Fruit fly (Drosophila melanogaster) whole organism, embryonic: ENCODE data around the gene cana.
A peak's percentile ranks its signal among the peaks of the same experiment; 100 is the strongest.

Experiments
- B-H2 ChIP-seq: fragments of 200-800 bp; sonication (Bioruptor generic); optimal IDR thresholded peaks from 2 replicates; lab custom pipeline; 2018; ENCODE audit warnings: missing biosample characterization, mild to moderate bottlenecking, missing genetic modification characterization
- Bteb2 ChIP-seq: fragments of 200-800 bp; sonication (Bioruptor generic); optimal IDR thresholded peaks from 2 replicates; lab custom pipeline; 2016; ENCODE audit warnings: missing biosample characterization, missing genetic modification characterization
- CG10321 ChIP-seq: fragments of 200-800 bp; sonication (Bioruptor generic); IDR thresholded peaks from 2 replicates; pipeline ENCODE4 v1.3.6; 2022; ENCODE audit warnings: missing biosample characterization, missing genetic modification characterization
- CG1233 ChIP-seq: fragments of 200-800 bp; sonication (Bioruptor generic); optimal IDR thresholded peaks from 4 replicates; lab custom pipeline; 2018; ENCODE audit warnings: missing biosample characterization, mild to moderate bottlenecking, missing genetic modification characterization
- CG12391 ChIP-seq: fragments of 200-800 bp; sonication (Bioruptor generic); optimal IDR thresholded peaks from 3 replicates; lab custom pipeline; 2018; ENCODE audit warnings: missing biosample characterization, mild to moderate bottlenecking, missing genetic modification characterization, moderate library complexity
- CG13775 ChIP-seq: fragments of 200-800 bp; sonication (Bioruptor generic); optimal IDR thresholded peaks from 3 replicates; lab custom pipeline; 2017; ENCODE audit warnings: missing biosample characterization, mild to moderate bottlenecking, missing genetic modification characterization
- CG14667 ChIP-seq: fragments of 200-800 bp; sonication (Bioruptor generic); IDR thresholded peaks from 2 replicates; pipeline ENCODE4 v1.3.6; 2022; ENCODE audit warnings: missing biosample characterization, missing genetic modification characterization
- CG15011 ChIP-seq: fragments of 200-800 bp; sonication (Bioruptor generic); optimal IDR thresholded peaks from 3 replicates; lab custom pipeline; 2018; ENCODE audit warnings: missing biosample characterization, mild to moderate bottlenecking, missing genetic modification characterization
- CG17361 ChIP-seq: fragments of 200-800 bp; sonication (Bioruptor generic); IDR thresholded peaks from 3 replicates; pipeline ENCODE4 v1.3.6; 2022; ENCODE audit warnings: missing biosample characterization, missing genetic modification characterization
- CG17385 ChIP-seq: fragments of 200-800 bp; sonication (Bioruptor generic); optimal IDR thresholded peaks from 3 replicates; lab custom pipeline; 2018; ENCODE audit warnings: missing biosample characterization, mild to moderate bottlenecking, missing genetic modification characterization
- CG18599 ChIP-seq: fragments of 200-800 bp; sonication (Bioruptor generic); optimal IDR thresholded peaks from 3 replicates; lab custom pipeline; 2017; ENCODE audit warnings: missing biosample characterization, missing genetic modification characterization, mild to moderate bottlenecking, moderate library complexity, missing genetic modification reagents
- CG18619 ChIP-seq: fragments of 200-800 bp; sonication (Bioruptor generic); optimal IDR thresholded peaks from 3 replicates; lab custom pipeline; 2017; ENCODE audit warnings: missing biosample characterization, mild to moderate bottlenecking, missing genetic modification characterization
- CG2202 ChIP-seq: fragments of 200-800 bp; sonication (Bioruptor generic); optimal IDR thresholded peaks from 2 replicates; lab custom pipeline; 2018; ENCODE audit warnings: missing biosample characterization, mild to moderate bottlenecking, missing genetic modification characterization
- CG31365 ChIP-seq: fragments of 200-800 bp; sonication (Bioruptor generic); optimal IDR thresholded peaks from 2 replicates; lab custom pipeline; 2018; ENCODE audit warnings: missing biosample characterization, mild to moderate bottlenecking, missing genetic modification characterization
- CG3995 ChIP-seq: fragments of 200-800 bp; sonication (Bioruptor generic); optimal IDR thresholded peaks from 3 replicates; lab custom pipeline; 2016; ENCODE audit warnings: missing biosample characterization, missing genetic modification characterization
- CG43689 ChIP-seq: fragments of 200-800 bp; sonication (Bioruptor generic); IDR thresholded peaks from 2 replicates; pipeline ENCODE4 v1.3.6; 2022; ENCODE audit warnings: missing biosample characterization, missing genetic modification characterization
- CG4404 ChIP-seq: fragments of 200-800 bp; sonication (Bioruptor generic); IDR thresholded peaks from 2 replicates; pipeline ENCODE4 v1.3.6; 2022; ENCODE audit warnings: missing biosample characterization, missing genetic modification characterization
- CG8359 ChIP-seq: fragments of 200-800 bp; sonication (Bioruptor generic); optimal IDR thresholded peaks from 2 replicates; lab custom pipeline; 2017; ENCODE audit warnings: missing biosample characterization, mild to moderate bottlenecking, missing genetic modification characterization, borderline replicate concordance
- CG9817 ChIP-seq: fragments of 200-800 bp; sonication (Bioruptor generic); optimal IDR thresholded peaks from 2 replicates; lab custom pipeline; 2018; ENCODE audit warnings: missing biosample characterization, mild to moderate bottlenecking, missing genetic modification characterization, moderate library complexity
- CG9932 ChIP-seq: fragments of 200-800 bp; sonication (Bioruptor generic); IDR thresholded peaks from 2 replicates; pipeline ENCODE4 v1.3.6; 2022; ENCODE audit warnings: missing biosample characterization, missing genetic modification characterization
- Camta ChIP-seq: fragments of 200-800 bp; sonication (Bioruptor generic); optimal IDR thresholded peaks from 2 replicates; lab custom pipeline; 2016; ENCODE audit warnings: missing biosample characterization, missing genetic modification characterization
- Doc2 ChIP-seq: fragments of 200-800 bp; sonication (Bioruptor generic); IDR thresholded peaks from 2 replicates; pipeline ENCODE4 v1.3.6; 2022; ENCODE audit warnings: missing biosample characterization, missing genetic modification characterization
- Eip74EF ChIP-seq, 2 experiments: fragments of 200-800 bp in 1 of 2; fragments of >200 bp in 1 of 2; sonication (Bioruptor generic) in 1 of 2; optimal IDR thresholded peaks; 2 replicates each; lab custom pipeline; 2017 to 2019; ENCODE audit warnings: missing biosample characterization in 2 of 2, missing genetic modification characterization in 2 of 2, mild to moderate bottlenecking in 1 of 2, moderate library complexity in 1 of 2
- Gsc ChIP-seq: fragments of 200-800 bp; sonication (Bioruptor generic); IDR thresholded peaks from 2 replicates; pipeline ENCODE4 v1.3.6; 2022; ENCODE audit warnings: missing biosample characterization, missing genetic modification characterization
- Hey ChIP-seq: fragments of 200-800 bp; sonication (Bioruptor generic); optimal IDR thresholded peaks from 3 replicates; lab custom pipeline; 2018; ENCODE audit warnings: missing biosample characterization, mild to moderate bottlenecking, missing genetic modification characterization
- HmgZ ChIP-seq: fragments of 200-800 bp; sonication (Bioruptor generic); optimal IDR thresholded peaks from 2 replicates; lab custom pipeline; 2018; ENCODE audit warnings: missing biosample characterization, mild to moderate bottlenecking, missing genetic modification characterization
- Hr3 ChIP-seq: fragments of 200-800 bp; sonication (Bioruptor generic); optimal IDR thresholded peaks from 3 replicates; lab custom pipeline; 2016; ENCODE audit warnings: missing biosample characterization, missing genetic modification characterization
- MESR4 ChIP-seq: fragments of 200-800 bp; sonication (Bioruptor generic); optimal IDR thresholded peaks from 2 replicates; lab custom pipeline; 2018; ENCODE audit warnings: missing biosample characterization, mild to moderate bottlenecking, missing genetic modification characterization, moderate library complexity
- MTF-1 ChIP-seq: fragments of 200-800 bp; sonication (Bioruptor generic); optimal IDR thresholded peaks from 2 replicates; lab custom pipeline; 2018; ENCODE audit warnings: missing biosample characterization, mild to moderate bottlenecking, missing genetic modification characterization, borderline replicate concordance
- Nf-YA ChIP-seq: fragments of 200-800 bp; sonication (Bioruptor generic); IDR thresholded peaks from 2 replicates; pipeline ENCODE4 v1.3.6; 2022; ENCODE audit warnings: missing biosample characterization, missing genetic modification characterization
- Oli ChIP-seq: fragments of 200-800 bp; sonication (Bioruptor generic); optimal IDR thresholded peaks from 2 replicates; lab custom pipeline; 2018; ENCODE audit warnings: missing biosample characterization, mild to moderate bottlenecking, missing genetic modification characterization, moderate library complexity
- PHDP ChIP-seq: fragments of 200-800 bp; sonication (Bioruptor generic); optimal IDR thresholded peaks from 3 replicates; lab custom pipeline; 2018; ENCODE audit warnings: missing biosample characterization, mild to moderate bottlenecking, missing genetic modification characterization, moderate library complexity
- Taf1 ChIP-seq: fragments of 200-800 bp; sonication (Bioruptor generic); IDR thresholded peaks from 2 replicates; pipeline ENCODE4 v1.3.6; 2022; ENCODE audit warnings: missing biosample characterization, missing genetic modification characterization
- btn ChIP-seq: fragments of 200-800 bp; sonication (Bioruptor generic); optimal IDR thresholded peaks from 2 replicates; lab custom pipeline; 2016; ENCODE audit warnings: missing biosample characterization, missing genetic modification characterization
- dimm ChIP-seq: fragments of 200-800 bp; sonication (Bioruptor generic); IDR thresholded peaks from 2 replicates; pipeline ENCODE4 v1.3.6; 2022; ENCODE audit warnings: missing biosample characterization, missing genetic modification characterization
- dmrt99B ChIP-seq: fragments of 200-800 bp; sonication (Bioruptor generic); optimal IDR thresholded peaks from 2 replicates; lab custom pipeline; 2018; ENCODE audit warnings: missing biosample characterization, mild to moderate bottlenecking, missing genetic modification characterization, moderate library complexity
- fru ChIP-seq: fragments of >200 bp; optimal IDR thresholded peaks from 2 replicates; lab custom pipeline; 2017
- gcm2 ChIP-seq: fragments of 200-800 bp; sonication (Bioruptor generic); optimal IDR thresholded peaks from 2 replicates; lab custom pipeline; 2016; ENCODE audit warnings: missing biosample characterization, missing genetic modification characterization
- gfzf ChIP-seq: fragments of 200-800 bp; sonication (Bioruptor generic); optimal IDR thresholded peaks from 2 replicates; lab custom pipeline; 2016; ENCODE audit warnings: missing biosample characterization, mild to moderate bottlenecking, missing genetic modification characterization, moderate library complexity
- hb ChIP-seq: fragments of 200-800 bp; sonication (Bioruptor generic); IDR thresholded peaks from 3 replicates; pipeline ENCODE4 v1.3.6; 2022; ENCODE audit warnings: missing biosample characterization, missing genetic modification characterization; ENCODE audit not compliant: partially characterized antibody
- knrl ChIP-seq: fragments of 200-800 bp; sonication (Bioruptor generic); IDR thresholded peaks from 3 replicates; pipeline ENCODE4 v1.3.6; 2022; ENCODE audit warnings: missing biosample characterization, missing genetic modification characterization; ENCODE audit not compliant: partially characterized antibody
- lilli ChIP-seq: fragments of 200-800 bp; sonication (Bioruptor generic); optimal IDR thresholded peaks from 3 replicates; lab custom pipeline; 2016; ENCODE audit warnings: missing biosample characterization, missing genetic modification characterization
- mam ChIP-seq: fragments of 200-800 bp; sonication (Bioruptor generic); optimal IDR thresholded peaks from 3 replicates; lab custom pipeline; 2016; ENCODE audit warnings: missing biosample characterization, missing genetic modification characterization
- pho ChIP-seq: fragments of 200-800 bp; sonication (Bioruptor generic); optimal IDR thresholded peaks from 2 replicates; lab custom pipeline; 2016; ENCODE audit warnings: missing biosample characterization, missing genetic modification characterization
- pita ChIP-seq: fragments of 200-800 bp; sonication (Bioruptor generic); optimal IDR thresholded peaks from 2 replicates; lab custom pipeline; 2017; ENCODE audit warnings: missing biosample characterization, mild to moderate bottlenecking, missing genetic modification characterization
- pnt ChIP-seq: fragments of 200-800 bp; sonication (Bioruptor generic); optimal IDR thresholded peaks from 3 replicates; lab custom pipeline; 2016; ENCODE audit warnings: missing biosample characterization, missing genetic modification characterization
- sc ChIP-seq, 3 experiments: fragments of >200 bp in 2 of 3; fragments of 200-800 bp in 1 of 3; sonication (Bioruptor generic) in 1 of 3; optimal IDR thresholded peaks; 2 replicates in 2 of 3; 3 replicates in 1 of 3; lab custom pipeline; 2017; ENCODE audit warnings: mild to moderate bottlenecking in 1 of 3, missing biosample characterization in 1 of 3, missing genetic modification characterization in 1 of 3, missing genetic modification reagents in 1 of 3
- shn ChIP-seq: fragments of 200-800 bp; sonication (Bioruptor generic); optimal IDR thresholded peaks from 3 replicates; lab custom pipeline; 2016; ENCODE audit warnings: missing biosample characterization, missing genetic modification characterization
- slou ChIP-seq: fragments of 200-800 bp; sonication (Bioruptor generic); optimal IDR thresholded peaks from 3 replicates; lab custom pipeline; 2016; ENCODE audit warnings: missing biosample characterization, missing genetic modification characterization
- stc ChIP-seq: fragments of 200-800 bp; sonication (Bioruptor generic); IDR thresholded peaks from 2 replicates; pipeline ENCODE4 v1.3.6; 2022; ENCODE audit warnings: missing biosample characterization, missing genetic modification characterization
- usp ChIP-seq: fragments of >200 bp; optimal IDR thresholded peaks from 2 replicates; lab custom pipeline; 2017; ENCODE audit warnings: missing biosample characterization, missing genetic modification characterization
- wdn ChIP-seq: fragments of 200-800 bp; sonication (Bioruptor generic); IDR thresholded peaks from 2 replicates; pipeline ENCODE4 v1.3.6; 2022; ENCODE audit warnings: missing biosample characterization, missing genetic modification characterization

The cana gene

dm6 chr2L:11243912-11244311, 25.7 kb upstream of the cana start (continued):
- TF ChIP-seq CG18599 (GFP tag; lab: Kevin White, UChicago) (peak; percentile 29), CG31365 (tag; lab: Kevin White, UChicago) (no peak), wdn (GFP tag; lab: Robert Waterston, UW) (no peak), usp (GFP tag; lab: Kevin White, UChicago) (no peak), slou (GFP tag; lab: Kevin White, UChicago) (no peak), dimm (no peak), Taf1 (GFP tag; lab: Robert Waterston, UW) (no peak), pho (no peak), MTF-1 (no peak), CG43689 (GFP tag; lab: Robert Waterston, UW) (no peak), Gsc (GFP tag; lab: Robert Waterston, UW) (no peak), Bteb2 (GFP tag; lab: Kevin White, UChicago) (no peak), Doc2 (GFP tag; lab: Robert Waterston, UW) (no peak), gfzf (GFP tag; lab: Kevin White, UChicago) (no peak), CG10321 (GFP tag; lab: Robert Waterston, UW) (no peak), Hr3 (no peak), btn (GFP tag; lab: Kevin White, UChicago) (no peak), fru (lab: Kevin White, UChicago) (no peak), CG1233 (GFP tag; lab: Kevin White, UChicago) (no peak), HmgZ (tag; lab: Kevin White, UChicago) (no peak), CG14667 (no peak), CG9817 (tag; lab: Kevin White, UChicago) (no peak), pita (GFP tag; lab: Kevin White, UChicago) (no peak), pnt (GFP tag; lab: Kevin White, UChicago) (no peak), Eip74EF (GFP tag; optimal IDR thresholded peaks at IDR 0.05; lab: Kevin White, UChicago) (no peak), gcm2 (GFP tag; lab: Kevin White, UChicago) (no peak), CG3995 (GFP tag; lab: Kevin White, UChicago) (no peak), CG18619 (no peak), knrl (no peak), shn (GFP tag; lab: Kevin White, UChicago) (no peak), CG17385 (GFP tag; lab: Kevin White, UChicago) (no peak), MESR4 (GFP tag; lab: Kevin White, UChicago) (no peak), mam (GFP tag; lab: Kevin White, UChicago) (no peak), CG15011 (GFP tag; lab: Kevin White, UChicago) (no peak), stc (GFP tag; lab: Robert Waterston, UW) (no peak), CG9932 (GFP tag; lab: Robert Waterston, UW) (no peak), PHDP (tag; lab: Kevin White, UChicago) (peak; percentile 12), Oli (tag; lab: Kevin White, UChicago) (no peak), CG17361 (GFP tag; lab: Robert Waterston, UW) (no peak), CG12391 (tag; lab: Kevin White, UChicago) (peak; percentile 27), CG4404 (GFP tag; lab: Robert Waterston, UW) (no peak), Nf-YA (GFP tag; lab: Robert Waterston, UW) (no peak), dmrt99B (peak; percentile 42), CG2202 (tag; lab: Kevin White, UChicago) (no peak), lilli (GFP tag; lab: Kevin White, UChicago) (no peak), sc (optimal IDR thresholded peaks at IDR 0.05; lab: Kevin White, UChicago) (no peak), sc (GFP tag; optimal IDR thresholded peaks at IDR 0.05; lab: Kevin White, UChicago) (no peak), CG13775 (GFP tag; lab: Kevin White, UChicago) (no peak), B-H2 (no peak), Camta (GFP tag; lab: Kevin White, UChicago) (no peak), hb (GFP tag; lab: Robert Waterston, UW) (no peak), CG8359 (GFP tag; lab: Kevin White, UChicago) (no peak), Hey (tag; lab: Kevin White, UChicago) (no peak)
